Worm (Caenorhabditis elegans) whole organism, L1 larva: ENCODE data around the gene gop-1.
A peak's percentile ranks its signal among the peaks of the same experiment; 100 is the strongest.

ENCODE experiments used
- C04F5.9 ChIP-seq: sonication (generic microtip); optimal IDR thresholded peaks from 2 replicates; lab custom pipeline; 2016; ENCODE audit warnings: missing genetic modification characterization, missing compliant biosample characterization
- C16A3.4 ChIP-seq: fragments of 150-350 bp; optimal IDR thresholded peaks from 2 replicates; lab custom pipeline; 2014; ENCODE audit warnings: missing biosample characterization, missing genetic modification characterization
- C34B4.2 ChIP-seq: sonication (generic microtip); optimal IDR thresholded peaks from 2 replicates; lab custom pipeline; 2017; ENCODE audit warnings: mild to moderate bottlenecking, missing genetic modification characterization, missing compliant biosample characterization
- F16B12.6 ChIP-seq: fragments of 150-350 bp; optimal IDR thresholded peaks from 2 replicates; lab custom pipeline; 2014; ENCODE audit warnings: missing biosample characterization, missing genetic modification characterization
- Y116A8C.19 ChIP-seq: sonication (generic microtip); optimal IDR thresholded peaks from 2 replicates; lab custom pipeline; 2016; ENCODE audit warnings: missing compliant biosample characterization, missing genetic modification characterization, borderline replicate concordance
- ama-1 ChIP-seq: fragments of 150-350 bp; optimal IDR thresholded peaks from 2 replicates; lab custom pipeline; 2014
- blmp-1 ChIP-seq: fragments of 150-350 bp; optimal IDR thresholded peaks from 2 replicates; lab custom pipeline; 2014; ENCODE audit warnings: missing biosample characterization, missing genetic modification characterization
- ceh-63 ChIP-seq: fragments of 200-800 bp; sonication (Bioruptor generic); optimal IDR thresholded peaks from 2 replicates; lab custom pipeline; 2018; ENCODE audit warnings: mild to moderate bottlenecking, missing genetic modification characterization, missing compliant biosample characterization
- ceh-8 ChIP-seq: fragments of 200-800 bp; sonication (Bioruptor generic); optimal IDR thresholded peaks from 2 replicates; lab custom pipeline; 2018; ENCODE audit warnings: mild to moderate bottlenecking, missing genetic modification characterization, moderate library complexity, missing compliant biosample characterization
- ceh-88 ChIP-seq: fragments of 200-800 bp; sonication (Bioruptor generic); IDR thresholded peaks from 2 replicates; pipeline ENCODE4 v1.3.6; 2022; ENCODE audit warnings: missing genetic modification characterization, missing compliant biosample characterization
- ceh-90 ChIP-seq: sonication (generic microtip); optimal IDR thresholded peaks from 2 replicates; lab custom pipeline; 2016; ENCODE audit warnings: missing genetic modification characterization, missing compliant biosample characterization
- ces-1 ChIP-seq: fragments of 150-350 bp; optimal IDR thresholded peaks from 2 replicates; lab custom pipeline; 2014; ENCODE audit warnings: missing biosample characterization, missing genetic modification reagents, missing genetic modification characterization
- efl-1 ChIP-seq, 4 experiments: fragments of 150-350 bp; optimal IDR thresholded peaks in 3 of 4; peaks in 1 of 4; 1 replicate in 1 of 4; 2 replicates in 3 of 4; lab custom pipeline; 2014; ENCODE audit warnings: missing biosample characterization in 2 of 4, missing genetic modification characterization in 2 of 4, missing genetic modification reagents in 2 of 4
- egl-13 ChIP-seq: sonication (generic microtip); optimal IDR thresholded peaks from 2 replicates; lab custom pipeline; 2016; ENCODE audit warnings: missing genotype, missing genetic modification reagents, missing genetic modification characterization, missing compliant biosample characterization
- egl-27 ChIP-seq, 2 experiments: fragments of 150-350 bp in 1 of 2; sonication (generic microtip); optimal IDR thresholded peaks; 3 replicates each; lab custom pipeline; 2017 to 2018; ENCODE audit warnings: missing biosample characterization in 2 of 2, missing genetic modification characterization in 2 of 2, missing genetic modification reagents in 2 of 2
- elt-3 ChIP-seq, 6 experiments: fragments of 150-350 bp in 1 of 6; sonication (generic microtip); optimal IDR thresholded peaks; 2 replicates each; lab custom pipeline; 2017 to 2018; ENCODE audit warnings: missing biosample characterization in 6 of 6, missing genetic modification characterization in 6 of 6, inconsistent platforms in 1 of 6
- ets-5 ChIP-seq: fragments of 200-800 bp; sonication (Bioruptor generic); IDR thresholded peaks from 2 replicates; pipeline ENCODE4 v1.3.6; 2022; ENCODE audit warnings: missing genetic modification characterization, missing compliant biosample characterization
- fkh-10 ChIP-seq: sonication (generic microtip); optimal IDR thresholded peaks from 2 replicates; lab custom pipeline; 2017; ENCODE audit warnings: missing biosample characterization, missing genetic modification reagents, missing genetic modification characterization
- fkh-4 ChIP-seq: sonication (generic microtip); optimal IDR thresholded peaks from 2 replicates; lab custom pipeline; 2016; ENCODE audit warnings: missing compliant biosample characterization, missing genetic modification characterization, borderline replicate concordance
- grh-1 ChIP-seq: fragments of 200-800 bp; sonication (Bioruptor generic); IDR thresholded peaks from 2 replicates; pipeline ENCODE4 v1.3.6; 2022; ENCODE audit warnings: missing genetic modification reagents, missing genetic modification characterization, missing compliant biosample characterization
- irx-1 ChIP-seq: sonication (generic microtip); optimal IDR thresholded peaks from 2 replicates; lab custom pipeline; 2016; ENCODE audit warnings: missing genetic modification characterization, missing compliant biosample characterization
- isw-1 ChIP-seq: fragments of 200-800 bp; sonication (Bioruptor generic); IDR thresholded peaks from 2 replicates; pipeline ENCODE4 v1.3.6; 2022; ENCODE audit warnings: missing genetic modification characterization, missing compliant biosample characterization
- jun-1 ChIP-seq: fragments of 150-350 bp; optimal IDR thresholded peaks from 2 replicates; lab custom pipeline; 2014; ENCODE audit warnings: missing biosample characterization, missing genetic modification reagents, missing genetic modification characterization
- lin-14 ChIP-seq: fragments of 200-800 bp; sonication (Bioruptor generic); optimal IDR thresholded peaks from 2 replicates; lab custom pipeline; 2018; ENCODE audit warnings: mild to moderate bottlenecking, missing genetic modification characterization, moderate library complexity, missing compliant biosample characterization
- lin-35 ChIP-seq, 2 experiments: fragments of 150-350 bp; optimal IDR thresholded peaks; 2 replicates each; lab custom pipeline; 2014; ENCODE audit warnings: missing biosample characterization in 2 of 2, missing genetic modification characterization in 2 of 2, missing genetic modification reagents in 2 of 2
- lir-3 ChIP-seq: sonication (generic microtip); optimal IDR thresholded peaks from 2 replicates; lab custom pipeline; 2016; ENCODE audit warnings: mild to moderate bottlenecking, missing genetic modification characterization, moderate library complexity, missing compliant biosample characterization; ENCODE audit not compliant: poor library complexity
- mef-2 ChIP-seq: fragments of 150-350 bp; optimal IDR thresholded peaks from 2 replicates; lab custom pipeline; 2014; ENCODE audit warnings: missing biosample characterization, missing genetic modification characterization
- mep-1 ChIP-seq: fragments of 150-350 bp; optimal IDR thresholded peaks from 2 replicates; lab custom pipeline; 2014; ENCODE audit warnings: missing biosample characterization, missing genetic modification characterization
- nhr-11 ChIP-seq: fragments of 150-350 bp; optimal IDR thresholded peaks from 2 replicates; lab custom pipeline; 2014; ENCODE audit warnings: missing biosample characterization, missing genetic modification characterization
- nhr-12 ChIP-seq: sonication (generic microtip); optimal IDR thresholded peaks from 2 replicates; lab custom pipeline; 2017; ENCODE audit warnings: missing biosample characterization, missing genetic modification characterization
- nhr-20 ChIP-seq: sonication (generic microtip); optimal IDR thresholded peaks from 2 replicates; lab custom pipeline; 2016; ENCODE audit warnings: mild to moderate bottlenecking, missing genetic modification characterization, missing compliant biosample characterization
- nhr-237 ChIP-seq: fragments of 150-350 bp; optimal IDR thresholded peaks from 2 replicates; lab custom pipeline; 2014; ENCODE audit warnings: missing biosample characterization, missing genetic modification characterization
- nhr-47 ChIP-seq: sonication (generic microtip); optimal IDR thresholded peaks from 2 replicates; lab custom pipeline; 2016; ENCODE audit warnings: mild to moderate bottlenecking, missing genetic modification characterization, moderate library complexity, missing compliant biosample characterization
- nhr-71 ChIP-seq: sonication (generic microtip); optimal IDR thresholded peaks from 2 replicates; lab custom pipeline; 2016; ENCODE audit warnings: mild to moderate bottlenecking, missing genetic modification characterization, moderate library complexity, missing compliant biosample characterization
- nhr-76 ChIP-seq: sonication (generic microtip); optimal IDR thresholded peaks from 2 replicates; lab custom pipeline; 2017; ENCODE audit warnings: missing biosample characterization, missing genetic modification characterization
- nhr-77 ChIP-seq: fragments of 150-350 bp; optimal IDR thresholded peaks from 2 replicates; lab custom pipeline; 2014; ENCODE audit warnings: missing biosample characterization, missing genetic modification characterization
- nhr-85 ChIP-seq: sonication (generic microtip); peaks from one replicate; lab custom pipeline; 2016; ENCODE audit warnings: missing genetic modification characterization, inconsistent platforms, missing compliant biosample characterization
- nhr-90 ChIP-seq: sonication (generic microtip); optimal IDR thresholded peaks from 2 replicates; lab custom pipeline; 2016; ENCODE audit warnings: mild to moderate bottlenecking, missing genetic modification characterization, missing compliant biosample characterization; ENCODE audit not compliant: poor library complexity
- pag-3 ChIP-seq: sonication (generic microtip); optimal IDR thresholded peaks from 2 replicates; lab custom pipeline; 2017; ENCODE audit warnings: missing genetic modification characterization, mild to moderate bottlenecking, missing compliant biosample characterization, antibody characterized with exemption, borderline replicate concordance; ENCODE audit not compliant: insufficient read depth
- skn-1 ChIP-seq: fragments of 150-350 bp; optimal IDR thresholded peaks from 2 replicates; lab custom pipeline; 2014; ENCODE audit warnings: missing biosample characterization, missing genetic modification characterization
- snpc-4 ChIP-seq: fragments of 150-350 bp; optimal IDR thresholded peaks from 2 replicates; lab custom pipeline; 2014; ENCODE audit warnings: missing biosample characterization, missing genetic modification characterization
- snu-23 ChIP-seq: sonication (generic microtip); optimal IDR thresholded peaks from 2 replicates; lab custom pipeline; 2016; ENCODE audit warnings: missing genetic modification characterization, missing compliant biosample characterization
- sox-4 ChIP-seq: sonication (generic microtip); optimal IDR thresholded peaks from 2 replicates; lab custom pipeline; 2016; ENCODE audit warnings: missing genetic modification characterization, missing compliant biosample characterization
- sptf-1 ChIP-seq: fragments of 150-350 bp; optimal IDR thresholded peaks from 2 replicates; lab custom pipeline; 2014; ENCODE audit warnings: missing biosample characterization, missing genetic modification characterization
- sup-37 ChIP-seq: fragments of 200-800 bp; sonication (Bioruptor generic); optimal IDR thresholded peaks from 2 replicates; lab custom pipeline; 2018; ENCODE audit warnings: mild to moderate bottlenecking, missing genetic modification characterization, missing compliant biosample characterization
- swsn-7 ChIP-seq: sonication (generic microtip); optimal IDR thresholded peaks from 2 replicates; lab custom pipeline; 2016; ENCODE audit warnings: missing genetic modification characterization, missing compliant biosample characterization
- tbx-2 ChIP-seq: sonication (generic microtip); optimal IDR thresholded peaks from 2 replicates; lab custom pipeline; 2016; ENCODE audit warnings: missing genetic modification characterization, missing compliant biosample characterization
- unc-30 ChIP-seq: sonication (generic microtip); optimal IDR thresholded peaks from 2 replicates; lab custom pipeline; 2017; ENCODE audit warnings: missing biosample characterization, missing genetic modification characterization
- vab-15 ChIP-seq: sonication (generic microtip); optimal IDR thresholded peaks from 2 replicates; lab custom pipeline; 2017; ENCODE audit warnings: missing genotype, mild to moderate bottlenecking, missing genetic modification characterization, missing compliant biosample characterization
- xbp-1 ChIP-seq: sonication (generic microtip); optimal IDR thresholded peaks from 2 replicates; lab custom pipeline; 2016; ENCODE audit warnings: missing genetic modification characterization, missing compliant biosample characterization
- zip-4 ChIP-seq: fragments of 200-800 bp; sonication (Bioruptor generic); optimal IDR thresholded peaks from 2 replicates; lab custom pipeline; 2018; ENCODE audit warnings: mild to moderate bottlenecking, missing genetic modification characterization, moderate library complexity, missing compliant biosample characterization

The gop-1 gene

DNA sequence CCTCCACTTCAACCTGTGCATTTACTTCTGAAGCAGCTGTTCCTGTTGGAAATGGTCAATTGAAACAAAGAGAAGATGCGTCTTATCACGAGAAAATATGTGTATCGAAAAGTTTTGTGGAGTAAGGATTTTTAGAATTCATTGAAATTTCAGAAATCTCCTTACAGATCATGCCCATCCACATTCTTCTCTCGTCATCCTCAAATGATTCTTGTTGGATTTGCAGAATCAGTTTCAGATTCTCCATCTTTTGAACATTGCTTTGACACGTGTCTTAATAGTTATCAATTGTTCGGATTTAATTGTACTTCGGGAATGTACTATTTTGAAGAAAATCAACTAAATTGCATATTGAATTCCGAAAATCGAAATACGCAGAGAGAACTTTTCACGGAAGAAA, 49.8 kb downstream of the gop-1 start:
- TF ChIP-seq sptf-1 (tag; lab: Kevin White, UChicago) (no peak), nhr-77 (tag; lab: Kevin White, UChicago) (no peak), C16A3.4 (tag; lab: Kevin White, UChicago) (no peak), nhr-85 (no peak), ceh-88 (GFP tag; lab: Robert Waterston, UW) (no peak), blmp-1 (tag; lab: Kevin White, UChicago) (no peak), lin-14 (no peak), ceh-90 (no peak), nhr-76 (tag; lab: Kevin White, UChicago) (no peak), C04F5.9 (tag; lab: Kevin White, UChicago) (no peak), ces-1 (GFP tag; lab: Kevin White, UChicago) (no peak), pag-3 (tag; lab: Kevin White, UChicago) (no peak), skn-1 (tag; lab: Kevin White, UChicago) (no peak), tbx-2 (tag; lab: Kevin White, UChicago) (no peak), mep-1 (tag; lab: Kevin White, UChicago) (no peak), irx-1 (tag; lab: Kevin White, UChicago) (no peak)
- TF ChIP-seq, all 84 proteins: peak for 0

- TF ChIP-seq isw-1 (GFP tag; lab: Robert Waterston, UW): peak; percentile 32
- TF ChIP-seq sptf-1 (tag; lab: Kevin White, UChicago): no peak
- no peak for TF ChIP-seq grh-1 (GFP tag; lab: Robert Waterston, UW)
- TF ChIP-seq vab-15 (tag; lab: Kevin White, UChicago): no peak
- TF ChIP-seq nhr-12 (tag; lab: Kevin White, UChicago): no peak
- TF ChIP-seq ceh-8 (GFP tag; lab: Kevin White, UChicago): no peak
- no peak for TF ChIP-seq mef-2
- TF ChIP-seq egl-27 (tag; optimal IDR thresholded peaks at IDR 0.05; lab: Kevin White, UChicago): peak in 1 of 2 experiments; percentile 2
- peak; percentile 19 for TF ChIP-seq egl-13 (tag; lab: Kevin White, UChicago)
- TF ChIP-seq C34B4.2 (tag; lab: Kevin White, UChicago): no peak
- TF ChIP-seq skn-1 (tag; lab: Kevin White, UChicago): peak; percentile 31
- no peak for TF ChIP-seq nhr-11 (tag; lab: Kevin White, UChicago)
- TF ChIP-seq nhr-237 (tag; lab: Kevin White, UChicago): no peak
- TF ChIP-seq snu-23 (GFP tag; lab: Kevin White, UChicago): peak; percentile 75
- no peak for TF ChIP-seq nhr-20 (tag; lab: Kevin White, UChicago)
- peak; percentile 67 to 71 for TF ChIP-seq lin-35 (GFP tag; optimal IDR thresholded peaks at IDR 0.05; lab: Kevin White, UChicago)
- TF ChIP-seq unc-30: no peak
- peak; percentile 24 for TF ChIP-seq blmp-1 (tag; lab: Kevin White, UChicago)
- TF ChIP-seq swsn-7 (tag; lab: Kevin White, UChicago): peak; percentile 66
- TF ChIP-seq nhr-76 (tag; lab: Kevin White, UChicago): no peak
- TF ChIP-seq ets-5 (GFP tag; lab: Robert Waterston, UW): no peak
- TF ChIP-seq xbp-1: peak; percentile 56
- no peak for TF ChIP-seq lin-14
- TF ChIP-seq F16B12.6 (tag; lab: Kevin White, UChicago): peak; percentile 22
- peak; percentile 61 for TF ChIP-seq lir-3 (tag; lab: Kevin White, UChicago)
- TF ChIP-seq efl-1 (optimal IDR thresholded peaks at IDR 0.05; lab: Kevin White, UChicago): peak; percentile 31 to 67
- TF ChIP-seq efl-1 (GFP tag; optimal IDR thresholded peaks at IDR 0.05 in 1 of 2; lab: Kevin White, UChicago): peak; percentile 61 to 96
- peak; percentile 69 for TF ChIP-seq nhr-47
- TF ChIP-seq ama-1 (lab: Kevin White, UChicago): peak; percentile 15
- peak; percentile 67 for TF ChIP-seq nhr-90 (tag; lab: Kevin White, UChicago)
- no peak for TF ChIP-seq fkh-10 (GFP tag; lab: Kevin White, UChicago)
- no peak for TF ChIP-seq jun-1 (tag; lab: Kevin White, UChicago)
- no peak for TF ChIP-seq sup-37 (GFP tag; lab: Kevin White, UChicago)
- TF ChIP-seq Y116A8C.19 (tag; lab: Kevin White, UChicago): no peak
- peak; percentile 21 for TF ChIP-seq zip-4 (GFP tag; lab: Kevin White, UChicago)
- TF ChIP-seq nhr-71 (tag; lab: Kevin White, UChicago): no peak
- no peak for TF ChIP-seq snpc-4 (tag; lab: Kevin White, UChicago)
- TF ChIP-seq fkh-4 (tag; lab: Kevin White, UChicago): no peak
- peak; percentile 56 for TF ChIP-seq tbx-2 (tag; lab: Kevin White, UChicago)
- no peak for TF ChIP-seq elt-3 (tag; optimal IDR thresholded peaks at IDR 0.05; lab: Kevin White, UChicago)
- TF ChIP-seq sox-4 (tag; lab: Kevin White, UChicago): peak; percentile 9
- no peak for TF ChIP-seq ceh-63
Observed at ce11 chrIII:5305725-5306124, 51.5 kb downstream of the gop-1 start.
